Fruit fly (Drosophila melanogaster) whole organism, embryonic: Measurements from ENCODE around the gene Claspin.

Source experiments
- Aef1 ChIP-seq: fragments of 200-800 bp; sonication (Bioruptor generic); IDR thresholded peaks from 3 replicates; pipeline ENCODE4 v1.3.6; 2022; ENCODE audit warnings: missing biosample characterization, missing genetic modification characterization
- Antp ChIP-seq: fragments of 200-800 bp; sonication (Bioruptor generic); optimal IDR thresholded peaks from 3 replicates; lab custom pipeline; 2016; ENCODE audit warnings: missing biosample characterization, missing genetic modification characterization
- Awh ChIP-seq: fragments of 200-800 bp; sonication (Bioruptor generic); IDR thresholded peaks from 2 replicates; pipeline ENCODE4, ENCODE4 v1.3.6; 2022; ENCODE audit warnings: missing biosample characterization, missing genetic modification characterization
- Bgb ChIP-seq: fragments of 200-800 bp; sonication (Bioruptor generic); IDR thresholded peaks from 2 replicates; pipeline ENCODE4 v1.3.6; 2022; ENCODE audit warnings: missing biosample characterization, missing genetic modification characterization; ENCODE audit not compliant: partially characterized antibody
- CG10147 ChIP-seq: fragments of 200-800 bp; sonication (Bioruptor generic); optimal IDR thresholded peaks from 2 replicates; lab custom pipeline; 2019; ENCODE audit warnings: missing biosample characterization, mild to moderate bottlenecking, missing genetic modification characterization, moderate library complexity
- CG10654 ChIP-seq: fragments of 200-800 bp; sonication (Bioruptor generic); optimal IDR thresholded peaks from 2 replicates; lab custom pipeline; 2016; ENCODE audit warnings: missing biosample characterization, missing genetic modification characterization
- CG11504 ChIP-seq: fragments of 200-800 bp; sonication (Bioruptor generic); optimal IDR thresholded peaks from 3 replicates; lab custom pipeline; 2019; ENCODE audit warnings: missing biosample characterization, mild to moderate bottlenecking, missing genetic modification characterization, moderate library complexity
- CG12071 ChIP-seq: fragments of 200-800 bp; sonication (Bioruptor generic); optimal IDR thresholded peaks from 3 replicates; lab custom pipeline; 2018; ENCODE audit warnings: missing biosample characterization, mild to moderate bottlenecking, missing genetic modification characterization
- CG1602 ChIP-seq: fragments of 200-800 bp; sonication (Bioruptor generic); optimal IDR thresholded peaks from 3 replicates; lab custom pipeline; 2016; ENCODE audit warnings: missing biosample characterization, missing genetic modification characterization
- CG16779 ChIP-seq: fragments of 200-800 bp; sonication (Bioruptor generic); IDR thresholded peaks from 2 replicates; pipeline ENCODE4 v1.3.6; 2022; ENCODE audit warnings: missing biosample characterization, missing genetic modification characterization
- CG17328 ChIP-seq: fragments of 200-800 bp; sonication (Bioruptor generic); IDR thresholded peaks from 2 replicates; pipeline ENCODE4 v1.3.6; 2022; ENCODE audit warnings: missing biosample characterization, missing genetic modification characterization
- CG18599 ChIP-seq: fragments of 200-800 bp; sonication (Bioruptor generic); optimal IDR thresholded peaks from 3 replicates; lab custom pipeline; 2017; ENCODE audit warnings: missing biosample characterization, missing genetic modification characterization, mild to moderate bottlenecking, moderate library complexity, missing genetic modification reagents
- CG30020 ChIP-seq: fragments of 200-800 bp; optimal IDR thresholded peaks from 2 replicates; lab custom pipeline; 2019; ENCODE audit warnings: missing biosample characterization, mild to moderate bottlenecking, missing genetic modification characterization, moderate library complexity
- CG32767 ChIP-seq: fragments of 200-800 bp; sonication (Bioruptor generic); IDR thresholded peaks from 2 replicates; pipeline ENCODE4 v1.3.6; 2022; ENCODE audit warnings: missing biosample characterization, missing genetic modification characterization
- CG5245 ChIP-seq: fragments of 200-800 bp; sonication (Bioruptor generic); optimal IDR thresholded peaks from 3 replicates; lab custom pipeline; 2016; ENCODE audit warnings: missing biosample characterization, missing genetic modification characterization
- CG6813 ChIP-seq: fragments of 200-800 bp; sonication (Bioruptor generic); optimal IDR thresholded peaks from 2 replicates; lab custom pipeline; 2017; ENCODE audit warnings: missing biosample characterization, missing genetic modification characterization, mild to moderate bottlenecking, moderate library complexity, missing genetic modification reagents
- CG7987 ChIP-seq: fragments of 200-800 bp; sonication (Bioruptor generic); optimal IDR thresholded peaks from 2 replicates; lab custom pipeline; 2018; ENCODE audit warnings: missing biosample characterization, mild to moderate bottlenecking, missing genetic modification characterization, moderate library complexity
- CTCF ChIP-seq: fragments of 200-800 bp; sonication (Bioruptor generic); optimal IDR thresholded peaks from 2 replicates; lab custom pipeline; 2017; ENCODE audit warnings: missing biosample characterization, mild to moderate bottlenecking, missing genetic modification characterization, moderate library complexity
- Dad ChIP-seq: fragments of 200-800 bp; sonication (Bioruptor generic); optimal IDR thresholded peaks from 3 replicates; lab custom pipeline; 2016; ENCODE audit warnings: missing biosample characterization, missing genetic modification characterization
- E2f2 ChIP-seq: fragments of 200-800 bp; sonication (Bioruptor generic); IDR thresholded peaks from 2 replicates; pipeline ENCODE4 v1.3.6; 2022; ENCODE audit warnings: missing biosample characterization, missing genetic modification characterization
- Gsc ChIP-seq: fragments of 200-800 bp; sonication (Bioruptor generic); IDR thresholded peaks from 2 replicates; pipeline ENCODE4 v1.3.6; 2022; ENCODE audit warnings: missing biosample characterization, missing genetic modification characterization
- HmgD ChIP-seq: fragments of 200-800 bp; sonication (Bioruptor generic); optimal IDR thresholded peaks from 3 replicates; lab custom pipeline; 2016; ENCODE audit warnings: missing biosample characterization, missing genetic modification characterization
- Hmx ChIP-seq: fragments of 200-800 bp; sonication (Bioruptor generic); optimal IDR thresholded peaks from 2 replicates; lab custom pipeline; 2016; ENCODE audit warnings: missing biosample characterization, missing genetic modification characterization
- Hr51 ChIP-seq, 2 experiments: fragments of 200-800 bp; sonication (Bioruptor generic); optimal IDR thresholded peaks; 2 replicates in 1 of 2; 3 replicates in 1 of 2; lab custom pipeline; 2016 to 2018; ENCODE audit warnings: missing biosample characterization in 2 of 2, missing genetic modification characterization in 2 of 2, mild to moderate bottlenecking in 1 of 2, moderate library complexity in 1 of 2
- Kr ChIP-seq: fragments of 200-800 bp; sonication (Bioruptor generic); optimal IDR thresholded peaks from 2 replicates; lab custom pipeline; 2017; ENCODE audit warnings: missing biosample characterization, mild to moderate bottlenecking, missing genetic modification characterization
- Ptx1 ChIP-seq: fragments of 200-800 bp; sonication (Bioruptor generic); IDR thresholded peaks from 2 replicates; pipeline ENCODE4 v1.3.6; 2022; ENCODE audit warnings: missing biosample characterization, missing genetic modification characterization
- Sin3A ChIP-seq: fragments of >200 bp; optimal IDR thresholded peaks from 2 replicates; lab custom pipeline; 2018
- Vsx1 ChIP-seq: fragments of 200-800 bp; sonication (Bioruptor generic); optimal IDR thresholded peaks from 2 replicates; lab custom pipeline; 2017; ENCODE audit warnings: missing biosample characterization, mild to moderate bottlenecking, missing genetic modification characterization, missing genetic modification reagents
- ase ChIP-seq: fragments of 200-800 bp; sonication (Bioruptor generic); IDR thresholded peaks from 3 replicates; pipeline ENCODE4 v1.3.6; 2022; ENCODE audit warnings: missing biosample characterization, missing genetic modification characterization
- bigmax ChIP-seq: fragments of 200-800 bp; sonication (Bioruptor generic); optimal IDR thresholded peaks from 2 replicates; lab custom pipeline; 2018; ENCODE audit warnings: missing biosample characterization, mild to moderate bottlenecking, missing genetic modification characterization
- cad ChIP-seq: fragments of >200 bp; optimal IDR thresholded peaks from 2 replicates; lab custom pipeline; 2017; ENCODE audit warnings: missing biosample characterization, missing genetic modification characterization
- caup ChIP-seq: fragments of 200-800 bp; sonication (Bioruptor generic); optimal IDR thresholded peaks from 3 replicates; lab custom pipeline; 2017; ENCODE audit warnings: missing biosample characterization, mild to moderate bottlenecking, missing genetic modification characterization, moderate library complexity; ENCODE audit not compliant: severe bottlenecking
- dan ChIP-seq: fragments of 200-800 bp; sonication (Bioruptor generic); IDR thresholded peaks from 2 replicates; pipeline ENCODE4 v1.3.6; 2022; ENCODE audit warnings: missing biosample characterization, missing genetic modification characterization
- dati ChIP-seq: fragments of 200-800 bp; sonication (Bioruptor generic); IDR thresholded peaks from 2 replicates; pipeline ENCODE4 v1.3.6; 2022; ENCODE audit warnings: missing biosample characterization, missing genetic modification characterization
- dmrt11E ChIP-seq: fragments of 200-800 bp; sonication (Bioruptor generic); optimal IDR thresholded peaks from 3 replicates; lab custom pipeline; 2018; ENCODE audit warnings: missing biosample characterization, mild to moderate bottlenecking, missing genetic modification characterization, moderate library complexity
- emc ChIP-seq: fragments of 200-800 bp; sonication (Bioruptor generic); optimal IDR thresholded peaks from 2 replicates; lab custom pipeline; 2016; ENCODE audit warnings: missing biosample characterization, missing genetic modification characterization
- eyg ChIP-seq: fragments of 200-800 bp; sonication (Bioruptor generic); optimal IDR thresholded peaks from 3 replicates; lab custom pipeline; 2016; ENCODE audit warnings: missing biosample characterization, missing genetic modification characterization
- ftz-f1 ChIP-seq: fragments of 200-800 bp; sonication (Bioruptor generic); optimal IDR thresholded peaks from 2 replicates; lab custom pipeline; 2016; ENCODE audit warnings: missing biosample characterization, missing genetic modification characterization
- gcm ChIP-seq: fragments of 200-800 bp; sonication (Bioruptor generic); optimal IDR thresholded peaks from 2 replicates; lab custom pipeline; 2019; ENCODE audit warnings: missing biosample characterization, mild to moderate bottlenecking, missing genetic modification characterization, moderate library complexity
- klu ChIP-seq: fragments of 200-800 bp; sonication (Bioruptor generic); IDR thresholded peaks from 2 replicates; pipeline ENCODE4 v1.3.6; 2022; ENCODE audit warnings: missing biosample characterization, missing genetic modification characterization
- lov ChIP-seq, 2 experiments: fragments of 200-800 bp in 1 of 2; fragments of >200 bp in 1 of 2; sonication (Bioruptor generic) in 1 of 2; IDR thresholded peaks in 1 of 2; optimal IDR thresholded peaks in 1 of 2; 2 replicates in 1 of 2; 3 replicates in 1 of 2; pipeline versions ENCODE4 v1.3.6 to Lab custom; 2017 to 2022; ENCODE audit warnings: missing biosample characterization in 1 of 2, missing genetic modification characterization in 1 of 2
- p53 ChIP-seq: fragments of 200-800 bp; sonication (Bioruptor generic); optimal IDR thresholded peaks from 2 replicates; lab custom pipeline; 2016; ENCODE audit warnings: missing biosample characterization, missing genetic modification characterization
- pita ChIP-seq: fragments of 200-800 bp; sonication (Bioruptor generic); optimal IDR thresholded peaks from 2 replicates; lab custom pipeline; 2017; ENCODE audit warnings: missing biosample characterization, mild to moderate bottlenecking, missing genetic modification characterization
- pnt ChIP-seq: fragments of 200-800 bp; sonication (Bioruptor generic); optimal IDR thresholded peaks from 3 replicates; lab custom pipeline; 2016; ENCODE audit warnings: missing biosample characterization, missing genetic modification characterization
- sens-2 ChIP-seq: fragments of 200-800 bp; sonication (Bioruptor generic); IDR thresholded peaks from 2 replicates; pipeline ENCODE4 v1.3.6; 2022; ENCODE audit warnings: missing biosample characterization, missing genetic modification characterization
- toy ChIP-seq: fragments of 200-800 bp; sonication (Bioruptor generic); IDR thresholded peaks from 2 replicates; pipeline ENCODE4 v1.3.6; 2022; ENCODE audit warnings: missing biosample characterization, missing genetic modification characterization
- ttk ChIP-seq: fragments of 200-800 bp; sonication (Bioruptor generic); IDR thresholded peaks from 2 replicates; pipeline ENCODE4 v2.1.2; 2022; ENCODE audit warnings: missing biosample characterization, missing genetic modification characterization
- tup ChIP-seq: fragments of 200-800 bp; sonication (Bioruptor generic); optimal IDR thresholded peaks from 2 replicates; lab custom pipeline; 2016; ENCODE audit warnings: missing biosample characterization, mild to moderate bottlenecking, missing genetic modification characterization, moderate library complexity
- unc-4 ChIP-seq: fragments of 200-800 bp; sonication (Bioruptor generic); IDR thresholded peaks from 2 replicates; pipeline ENCODE4 v1.3.6; 2022; ENCODE audit warnings: missing biosample characterization, missing genetic modification characterization; ENCODE audit not compliant: partially characterized antibody
- unpg ChIP-seq: fragments of 200-800 bp; sonication (Bioruptor generic); optimal IDR thresholded peaks from 3 replicates; lab custom pipeline; 2018; ENCODE audit warnings: missing biosample characterization, mild to moderate bottlenecking, missing genetic modification characterization, moderate library complexity
- vfl ChIP-seq: fragments of 200-800 bp; sonication (Bioruptor generic); optimal IDR thresholded peaks from 2 replicates; lab custom pipeline; 2016; ENCODE audit warnings: missing biosample characterization, missing genetic modification characterization
- zen2 ChIP-seq: fragments of 200-800 bp; sonication (Bioruptor generic); IDR thresholded peaks from 3 replicates; pipeline ENCODE4 v1.3.6; 2022; ENCODE audit warnings: missing biosample characterization, missing genetic modification characterization; ENCODE audit not compliant: partially characterized antibody

Gene Claspin

DNA sequence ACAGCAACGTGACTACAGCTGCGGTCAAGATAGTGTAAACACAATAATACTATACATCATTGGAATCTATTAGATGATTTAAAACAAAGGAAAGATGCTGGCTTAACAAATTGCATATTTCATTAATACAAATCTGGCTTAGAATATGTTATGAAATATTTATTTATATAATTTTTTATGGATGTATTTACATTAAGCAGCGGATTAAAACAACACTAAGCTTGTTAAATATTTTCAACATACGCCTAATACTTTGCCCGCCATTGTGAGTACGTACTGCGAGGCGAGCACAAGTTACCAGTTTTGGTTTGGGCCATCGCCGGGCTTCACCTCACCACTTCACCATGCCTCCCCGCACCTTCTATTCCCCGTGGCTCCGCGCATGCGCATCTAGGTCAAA, 43.4 kb upstream of the Claspin start (continued):
- TF ChIP-seq CG11504 (tag; lab: Kevin White, UChicago) = peak; percentile 87
- TF ChIP-seq pita (GFP tag; lab: Kevin White, UChicago) = no peak
- TF ChIP-seq Gsc (GFP tag; lab: Robert Waterston, UW) = no peak
- TF ChIP-seq Antp (GFP tag; lab: Kevin White, UChicago) = no peak
- no peak for TF ChIP-seq p53 (GFP tag; lab: Kevin White, UChicago)
- TF ChIP-seq vfl (GFP tag; lab: Kevin White, UChicago) = no peak
- peak; percentile 56 for TF ChIP-seq CG12071 (GFP tag; lab: Kevin White, UChicago)
- peak; percentile 79 for TF ChIP-seq Ptx1 (GFP tag; lab: Robert Waterston, UW)
- TF ChIP-seq dmrt11E = peak; percentile 68
- no peak for TF ChIP-seq tup (GFP tag; lab: Kevin White, UChicago)
- TF ChIP-seq unc-4 = no peak
- TF ChIP-seq gcm = peak; percentile 72
- TF ChIP-seq ftz-f1 = no peak
- peak; percentile 35; the same call in 1 of the 3 replicates for TF ChIP-seq Aef1 (GFP tag; lab: Robert Waterston, UW)
- TF ChIP-seq zen2 (GFP tag; lab: Robert Waterston, UW) = no peak
- TF ChIP-seq CG10654 (GFP tag; lab: Kevin White, UChicago) = peak; percentile 50
- peak; percentile 74 for TF ChIP-seq CG10147
- TF ChIP-seq CG16779 (GFP tag; lab: Robert Waterston, UW) = no peak
- TF ChIP-seq dati = no peak
- peak; percentile 75; the same call in 1 of the 2 replicates for TF ChIP-seq CG32767 (GFP tag; lab: Robert Waterston, UW)
- TF ChIP-seq sens-2 = no peak
- no peak for TF ChIP-seq lov (optimal IDR thresholded peaks at IDR 0.05; lab: Kevin White, UChicago)
- no peak for TF ChIP-seq lov (GFP tag; IDR thresholded peaks at IDR 0.05; lab: Robert Waterston, UW)
- TF ChIP-seq Sin3A = no peak
- peak; percentile 61; the same call in 1 of the 2 replicates for TF ChIP-seq ttk
- peak; percentile 37; the same call in 1 of the 3 replicates for TF ChIP-seq ase (GFP tag; lab: Robert Waterston, UW)
- TF ChIP-seq eyg = no peak
- no peak for TF ChIP-seq CTCF (GFP tag; lab: Kevin White, UChicago)
- TF ChIP-seq emc (GFP tag; lab: Kevin White, UChicago) = no peak
- TF ChIP-seq cad (GFP tag; lab: Kevin White, UChicago) = no peak
- peak; percentile 81 for TF ChIP-seq unpg (GFP tag; lab: Kevin White, UChicago)
- no peak for TF ChIP-seq Kr
- TF ChIP-seq Dad (GFP tag; lab: Kevin White, UChicago) = no peak
- no peak for TF ChIP-seq bigmax
- no peak for TF ChIP-seq CG7987 (GFP tag; lab: Kevin White, UChicago)
- no peak for TF ChIP-seq toy (GFP tag; lab: Robert Waterston, UW)
- TF ChIP-seq HmgD (GFP tag; lab: Kevin White, UChicago) = no peak
- peak; percentile 80 for TF ChIP-seq CG18599 (GFP tag; lab: Kevin White, UChicago)
- TF ChIP-seq caup (GFP tag; lab: Kevin White, UChicago) = peak; percentile 53
- no peak for TF ChIP-seq dan (GFP tag; lab: Robert Waterston, UW)
- no peak for TF ChIP-seq klu (GFP tag; lab: Robert Waterston, UW)
- peak; percentile 43 for TF ChIP-seq Vsx1 (GFP tag; lab: Kevin White, UChicago)
- peak; percentile 59 for TF ChIP-seq E2f2 (GFP tag; lab: Robert Waterston, UW)
- no peak; the same call in 1 of the 2 replicates for TF ChIP-seq Awh (GFP tag; lab: Robert Waterston, UW)
- TF ChIP-seq Hr51 (GFP tag; optimal IDR thresholded peaks at IDR 0.05; lab: Kevin White, UChicago) = peak in 1 of 2 experiments; percentile 84
- TF ChIP-seq CG5245 (GFP tag; lab: Kevin White, UChicago) = peak; percentile 34
- peak; percentile 65 for TF ChIP-seq CG6813 (GFP tag; lab: Kevin White, UChicago)
- TF ChIP-seq CG1602 = peak; percentile 49
- no peak for TF ChIP-seq Bgb (GFP tag; lab: Robert Waterston, UW)
- no peak for TF ChIP-seq Hmx (GFP tag; lab: Kevin White, UChicago)
- TF ChIP-seq pnt = no peak
- peak; percentile 29 for TF ChIP-seq CG30020 (tag; lab: Kevin White, UChicago)
- peak; percentile 31; the same call in 1 of the 2 replicates for TF ChIP-seq CG17328 (GFP tag; lab: Robert Waterston, UW)
